Worm (Caenorhabditis elegans): ENCODE measurements around the gene lgc-52.
A peak's percentile ranks its signal among the peaks of the same experiment; 100 is the strongest.

The lgc-52 gene

DNA sequence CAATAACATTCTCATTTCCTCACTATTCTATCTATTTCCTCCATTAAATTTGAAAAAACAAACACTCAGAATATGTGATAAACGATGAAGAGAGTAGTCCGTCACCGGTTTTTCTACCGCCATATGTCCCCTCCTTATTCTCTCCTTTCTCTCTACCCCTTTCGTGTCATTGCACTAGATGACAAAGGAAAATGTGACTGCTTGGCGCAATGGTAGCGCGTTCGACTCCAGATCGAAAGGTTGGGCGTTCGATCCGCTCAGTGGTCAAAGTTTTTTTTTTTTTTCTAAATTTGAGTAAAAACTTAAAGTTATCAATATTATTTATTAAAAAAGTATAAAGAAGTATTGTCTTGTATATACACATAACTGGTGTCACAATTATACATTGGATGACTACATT lies 53.6 kb downstream of the lgc-52 start:
- TF ChIP-seq unc-3 (GFP tag; conservative IDR thresholded peaks at IDR 0.05) (0 out of 2 replicates have a peak, but pooled peaks have one; percentile 42), unc-3 (tag; optimal IDR thresholded peaks at IDR 0.05) (peak; percentile 6), ceh-14 (tag; optimal IDR thresholded peaks at IDR 0.05) (peak; percentile 35), K09A11.1 (tag; optimal IDR thresholded peaks at IDR 0.05; ENCODE audit: insufficient read depth) (no peak), npax-4 (tag; optimal IDR thresholded peaks at IDR 0.05) (peak; percentile 8), nfya-1 (tag; optimal IDR thresholded peaks at IDR 0.05) (peak; percentile 37), T23F11.4 (GFP tag; optimal IDR thresholded peaks at IDR 0.05) (peak; percentile 22), odd-2 (tag; optimal IDR thresholded peaks at IDR 0.05) (no peak), hlh-13 (GFP tag; optimal IDR thresholded peaks at IDR 0.05) (no peak), ttx-3 (tag; optimal IDR thresholded peaks at IDR 0.05) (peak; percentile 43), dve-1 (tag; optimal IDR thresholded peaks at IDR 0.05) (no peak), C38D4.7 (GFP tag; optimal IDR thresholded peaks at IDR 0.05) (peak; percentile 39), lin-11 (tag; optimal IDR thresholded peaks at IDR 0.05) (peak; percentile 57), nhr-232 (tag; optimal IDR thresholded peaks at IDR 0.05) (peak; percentile 27), ceh-34 (tag; optimal IDR thresholded peaks at IDR 0.05) (no peak), elt-2 (tag; optimal IDR thresholded peaks at IDR 0.05) (peak; percentile 66), ztf-16 (tag; optimal IDR thresholded peaks at IDR 0.05) (peak; percentile 18)

- no peak for TF ChIP-seq F13H6.1 (tag; optimal IDR thresholded peaks at IDR 0.05)
- TF ChIP-seq hlh-13 (GFP tag; optimal IDR thresholded peaks at IDR 0.05): no peak
- no peak for TF ChIP-seq lin-11 (tag; optimal IDR thresholded peaks at IDR 0.05)
- no peak for TF ChIP-seq ahr-1 (tag; optimal IDR thresholded peaks at IDR 0.05)
- TF ChIP-seq ztf-16 (tag; optimal IDR thresholded peaks at IDR 0.05): no peak
- no peak for TF ChIP-seq npax-4 (tag; optimal IDR thresholded peaks at IDR 0.05)
- TF ChIP-seq ceh-14 (tag; optimal IDR thresholded peaks at IDR 0.05): no peak
- no peak for TF ChIP-seq nfya-1 (tag; optimal IDR thresholded peaks at IDR 0.05)
- TF ChIP-seq dmd-4 (tag; optimal IDR thresholded peaks at IDR 0.05; ENCODE audit: borderline replicate concordance): no peak
- no peak for TF ChIP-seq nhr-11 (tag; optimal IDR thresholded peaks at IDR 0.05)
- no peak for TF ChIP-seq pax-1 (tag; optimal IDR thresholded peaks at IDR 0.05)
- no peak for TF ChIP-seq dve-1 (tag; optimal IDR thresholded peaks at IDR 0.05)
- no peak for TF ChIP-seq K02D7.2 (tag; optimal IDR thresholded peaks at IDR 0.05)
Observed at ce11 chrIV:15291162-15291561, 55.2 kb downstream of the lgc-52 start, which contains the start of gene pqn-90. pqn-90 (minus strand) TSS chrIV:15291262.

DNA sequence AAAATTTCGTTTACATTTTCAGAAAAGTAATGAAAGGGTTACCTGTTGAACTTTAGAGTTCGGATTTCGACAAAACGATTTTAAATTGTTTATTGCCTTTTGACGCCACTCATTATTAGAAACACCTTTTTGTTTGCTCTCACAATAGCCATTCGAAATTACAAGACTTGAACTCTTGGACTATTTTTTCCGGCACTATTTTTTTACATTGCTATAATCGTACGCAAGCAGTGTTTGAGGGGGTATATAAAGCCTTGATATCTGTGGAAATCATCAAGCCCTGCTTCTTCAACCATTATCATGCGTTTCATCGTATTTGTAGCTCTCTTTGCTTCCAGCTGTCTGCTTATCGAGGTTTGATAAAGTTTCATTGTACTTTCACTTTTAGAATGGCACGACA lies 55.7 kb downstream of the lgc-52 start, which contains the start of gene pqn-91:
TSS of gene pqn-91 (plus strand) at position 301 of the 400 bp plus-strand sequence.
- TF ChIP-seq ets-4 (tag; optimal IDR thresholded peaks at IDR 0.05): no peak
- TF ChIP-seq ceh-24 (tag; optimal IDR thresholded peaks at IDR 0.05): no peak
- TF ChIP-seq sox-2 (GFP tag; IDR thresholded peaks at IDR 0.05): no peak
- no peak for TF ChIP-seq K09A11.1 (tag; optimal IDR thresholded peaks at IDR 0.05; ENCODE audit: insufficient read depth)
- no peak for TF ChIP-seq pqm-1 (tag; optimal IDR thresholded peaks at IDR 0.05)

Data from whole organism, late embryonic.